Fruit fly (Drosophila melanogaster) whole organism, wandering third instar larva: ENCODE measurements around the gene CG15169.

Source experiments
- Abd-B ChIP-seq: fragments of >200 bp; optimal IDR thresholded peaks from 2 replicates; lab custom pipeline; 2017; ENCODE audit warnings: missing biosample characterization, missing genetic modification characterization
- CG9705 ChIP-seq: fragments of 200-800 bp; sonication (Bioruptor generic); optimal IDR thresholded peaks from 2 replicates; lab custom pipeline; 2018; ENCODE audit warnings: missing biosample characterization, mild to moderate bottlenecking, missing genetic modification characterization
- CrebA ChIP-seq: fragments of 200-800 bp; sonication (Bioruptor generic); optimal IDR thresholded peaks from 2 replicates; lab custom pipeline; 2016; ENCODE audit warnings: missing biosample characterization, mild to moderate bottlenecking, missing genetic modification characterization, borderline replicate concordance
- Dfd ChIP-seq: fragments of >200 bp; optimal IDR thresholded peaks from 2 replicates; lab custom pipeline; 2017; ENCODE audit warnings: missing biosample characterization, missing genetic modification characterization
- Dif ChIP-seq: fragments of 200-275, 200-300 bp; sonication (Bioruptor generic); optimal IDR thresholded peaks from 2 replicates; lab custom pipeline; 2018; ENCODE audit warnings: missing biosample characterization, missing genetic modification characterization; ENCODE audit not compliant: partially characterized antibody
- HLH106 ChIP-seq: fragments of 200-800 bp; optimal IDR thresholded peaks from 3 replicates; lab custom pipeline; 2019; ENCODE audit warnings: missing biosample characterization, mild to moderate bottlenecking, missing genetic modification characterization, moderate library complexity
- Hnf4 ChIP-seq: fragments of 200-800 bp; sonication (Bioruptor generic); optimal IDR thresholded peaks from 2 replicates; lab custom pipeline; 2016; ENCODE audit warnings: missing biosample characterization, mild to moderate bottlenecking, missing genetic modification characterization
- Hr78 ChIP-seq: fragments of >200 bp; optimal IDR thresholded peaks from 2 replicates; lab custom pipeline; 2017; ENCODE audit warnings: missing biosample characterization, missing genetic modification characterization
- Hr83 ChIP-seq: fragments of 200-300 bp; sonication (Bioruptor generic); optimal IDR thresholded peaks from 2 replicates; lab custom pipeline; 2016; ENCODE audit warnings: missing biosample characterization, mild to moderate bottlenecking, missing genetic modification characterization, moderate library complexity; ENCODE audit not compliant: poor library complexity, severe bottlenecking
- Jra ChIP-seq: sonication (Bioruptor generic); optimal IDR thresholded peaks from 2 replicates; lab custom pipeline; 2016; ENCODE audit warnings: missing biosample characterization, missing genetic modification characterization
- Mio ChIP-seq: sonication (Bioruptor generic); optimal IDR thresholded peaks from 2 replicates; lab custom pipeline; 2016; ENCODE audit warnings: missing biosample characterization, missing genetic modification characterization
- Myc ChIP-seq: fragments of >200 bp; optimal IDR thresholded peaks from 2 replicates; lab custom pipeline; 2017
- N ChIP-seq: fragments of >200 bp; optimal IDR thresholded peaks from 2 replicates; lab custom pipeline; 2018; ENCODE audit warnings: missing biosample characterization, missing external identifiers, missing genetic modification characterization
- OdsH ChIP-seq: fragments of 200-800 bp; sonication (Bioruptor generic); optimal IDR thresholded peaks from 2 replicates; lab custom pipeline; 2016; ENCODE audit warnings: missing biosample characterization, mild to moderate bottlenecking, missing genetic modification characterization
- Rel ChIP-seq, 2 experiments: fragments of 200-800 bp; sonication (Bioruptor generic) in 1 of 2; optimal IDR thresholded peaks; 2 replicates in 1 of 2; 3 replicates in 1 of 2; lab custom pipeline; 2016 to 2019; ENCODE audit warnings: mild to moderate bottlenecking in 2 of 2, missing biosample characterization in 2 of 2, missing genetic modification characterization in 2 of 2, moderate library complexity in 1 of 2
- Sp1 ChIP-seq: fragments of 200-800 bp; sonication (Bioruptor generic); optimal IDR thresholded peaks from 3 replicates; lab custom pipeline; 2019; ENCODE audit warnings: missing biosample characterization, mild to moderate bottlenecking, missing genetic modification characterization, moderate library complexity
- Vsx2 ChIP-seq: fragments of 200-300, 225-300 bp; sonication (Bioruptor generic); optimal IDR thresholded peaks from 2 replicates; lab custom pipeline; 2018; ENCODE audit warnings: missing biosample characterization, missing genetic modification characterization; ENCODE audit not compliant: partially characterized antibody
- br ChIP-seq: fragments of 200-800 bp; sonication (Bioruptor generic); optimal IDR thresholded peaks from 2 replicates; lab custom pipeline; 2016; ENCODE audit warnings: missing biosample characterization, missing genetic modification characterization
- dmrt93B ChIP-seq: fragments of 200-800 bp; sonication (Bioruptor generic); optimal IDR thresholded peaks from 2 replicates; lab custom pipeline; 2018; ENCODE audit warnings: missing biosample characterization, mild to moderate bottlenecking, missing genetic modification characterization
- dsf ChIP-seq: sonication (Bioruptor generic); optimal IDR thresholded peaks from 2 replicates; lab custom pipeline; 2016; ENCODE audit warnings: missing biosample characterization, missing genetic modification characterization, borderline replicate concordance
- ey ChIP-seq: fragments of 200-800 bp; sonication (Bioruptor generic); optimal IDR thresholded peaks from 2 replicates; lab custom pipeline; 2016; ENCODE audit warnings: missing biosample characterization, missing genetic modification characterization
- foxo ChIP-seq, 2 experiments: fragments of 200-800 bp; sonication (Bioruptor generic); optimal IDR thresholded peaks; 2 replicates in 1 of 2; 3 replicates in 1 of 2; lab custom pipeline; 2016 to 2017; ENCODE audit warnings: missing biosample characterization in 2 of 2, missing genetic modification characterization in 2 of 2
- fru ChIP-seq: fragments of 200-800 bp; sonication (Bioruptor generic); optimal IDR thresholded peaks from 3 replicates; lab custom pipeline; 2016; ENCODE audit warnings: missing biosample characterization, mild to moderate bottlenecking, missing genetic modification characterization
- h ChIP-seq: fragments of 200-800 bp; sonication (Bioruptor generic); optimal IDR thresholded peaks from 3 replicates; lab custom pipeline; 2016; ENCODE audit warnings: missing biosample characterization, mild to moderate bottlenecking, missing genetic modification characterization
- jim ChIP-seq: fragments of 175-275, 200-325 bp; sonication (Bioruptor generic); optimal IDR thresholded peaks from 2 replicates; lab custom pipeline; 2016; ENCODE audit warnings: missing biosample characterization, mild to moderate bottlenecking, missing genetic modification characterization
- lola ChIP-seq: fragments of >200 bp; optimal IDR thresholded peaks from 2 replicates; lab custom pipeline; 2017; ENCODE audit warnings: missing biosample characterization, missing genetic modification characterization
- pan ChIP-seq: fragments of >200 bp; optimal IDR thresholded peaks from 2 replicates; lab custom pipeline; 2017
- psq ChIP-seq: fragments of 200-800 bp; sonication (Bioruptor generic); optimal IDR thresholded peaks from 3 replicates; lab custom pipeline; 2017; ENCODE audit warnings: missing biosample characterization, mild to moderate bottlenecking, missing genetic modification characterization, moderate library complexity
- rgr ChIP-seq: fragments of 200-800 bp; sonication (Bioruptor generic); optimal IDR thresholded peaks from 3 replicates; lab custom pipeline; 2016; ENCODE audit warnings: missing biosample characterization, mild to moderate bottlenecking, missing genetic modification characterization
- sage ChIP-seq: fragments of 200-800 bp; sonication (Bioruptor generic); optimal IDR thresholded peaks from 2 replicates; lab custom pipeline; 2016; ENCODE audit warnings: missing biosample characterization, mild to moderate bottlenecking, missing genetic modification characterization
- sv ChIP-seq: fragments of 200-800 bp; sonication (Bioruptor generic); optimal IDR thresholded peaks from 3 replicates; lab custom pipeline; 2016; ENCODE audit warnings: missing biosample characterization, missing genetic modification characterization
- tai ChIP-seq: sonication (Bioruptor generic); optimal IDR thresholded peaks from 2 replicates; lab custom pipeline; 2016; ENCODE audit warnings: missing biosample characterization, missing genetic modification characterization
- usp ChIP-seq: fragments of >200 bp; optimal IDR thresholded peaks from 2 replicates; lab custom pipeline; 2017; ENCODE audit warnings: missing biosample characterization, missing genetic modification characterization

CG15169 gene

dm6 chr2L:18953512-18954254, 37.1 kb upstream of the CG15169 start:
- TF ChIP-seq dmrt93B (GFP tag; lab: Kevin White, UChicago), result no peak
- peak; percentile 46 for TF ChIP-seq HLH106
- TF ChIP-seq pan (lab: Kevin White, UChicago), result no peak
- TF ChIP-seq ey (GFP tag; lab: Kevin White, UChicago), result no peak
- peak; percentile 31 for TF ChIP-seq OdsH (GFP tag; lab: Kevin White, UChicago)
- TF ChIP-seq dsf (GFP tag; lab: Kevin White, UChicago), result no peak
- no peak for TF ChIP-seq Abd-B (GFP tag; lab: Kevin White, UChicago)
- TF ChIP-seq CG9705 (GFP tag; lab: Kevin White, UChicago), result no peak
- TF ChIP-seq tai (GFP tag; lab: Kevin White, UChicago), result no peak
- TF ChIP-seq N, result no peak
- no peak for TF ChIP-seq CrebA
- TF ChIP-seq fru (GFP tag; lab: Kevin White, UChicago), result peak; percentile 10
- peak; percentile 27 for TF ChIP-seq psq (GFP tag; lab: Kevin White, UChicago)
- TF ChIP-seq br, result no peak
- peak; percentile 21 for TF ChIP-seq Sp1 (GFP tag; lab: Kevin White, UChicago)
- no peak for TF ChIP-seq jim
- TF ChIP-seq Myc, result no peak
- no peak for TF ChIP-seq sv (GFP tag; lab: Kevin White, UChicago)
- TF ChIP-seq Hr78 (GFP tag; lab: Kevin White, UChicago), result no peak
- peak; percentile 1 for TF ChIP-seq rgr (GFP tag; lab: Kevin White, UChicago)
- peak in 1 of 2 experiments; percentile 38 for TF ChIP-seq foxo (GFP tag; optimal IDR thresholded peaks at IDR 0.05; lab: Kevin White, UChicago)
- no peak for TF ChIP-seq Jra (GFP tag; lab: Kevin White, UChicago)
- TF ChIP-seq Mio (GFP tag; lab: Kevin White, UChicago), result no peak
- TF ChIP-seq usp (GFP tag; lab: Kevin White, UChicago), result no peak
- no peak for TF ChIP-seq lola (GFP tag; lab: Kevin White, UChicago)
- TF ChIP-seq h (GFP tag; lab: Kevin White, UChicago), result no peak
- no peak for TF ChIP-seq Vsx2 (GFP tag; lab: Kevin White, UChicago)

- no peak for TF ChIP-seq lola (GFP tag; lab: Kevin White, UChicago)
- TF ChIP-seq h (GFP tag; lab: Kevin White, UChicago), result peak; percentile 34
- TF ChIP-seq pan (lab: Kevin White, UChicago), result no peak
- peak; percentile 19 for TF ChIP-seq Hr83 (GFP tag; lab: Kevin White, UChicago)
- TF ChIP-seq Dif, result peak; percentile 18
- TF ChIP-seq Sp1 (GFP tag; lab: Kevin White, UChicago), result no peak
- TF ChIP-seq Hnf4 (GFP tag; lab: Kevin White, UChicago), result peak; percentile 65
- TF ChIP-seq br, result peak; percentile 65
- peak; percentile 37 for TF ChIP-seq Rel (GFP tag; optimal IDR thresholded peaks at IDR 0.05; lab: Kevin White, UChicago)
- TF ChIP-seq Rel (tag; optimal IDR thresholded peaks at IDR 0.05; lab: Kevin White, UChicago), result peak; percentile 68
- TF ChIP-seq sage (GFP tag; lab: Kevin White, UChicago), result peak; percentile 18
Measured at dm6 chr2L:18954255-18954715, 36.5 kb upstream of the CG15169 start, which contains the start of gene CG10621. Gene CG10621 (minus strand): TSS chr2L:18954431.

dm6 chr2L:18955666-18956065, 35.2 kb upstream of the CG15169 start:
- TF ChIP-seq tai (GFP tag; lab: Kevin White, UChicago), result no peak
- TF ChIP-seq Hr83 (GFP tag; lab: Kevin White, UChicago), result no peak
- no peak for TF ChIP-seq foxo (GFP tag; optimal IDR thresholded peaks at IDR 0.05; lab: Kevin White, UChicago)
- TF ChIP-seq Dfd (GFP tag; lab: Kevin White, UChicago), result no peak
- no peak for TF ChIP-seq Sp1 (GFP tag; lab: Kevin White, UChicago)
- no peak for TF ChIP-seq rgr (GFP tag; lab: Kevin White, UChicago)
- TF ChIP-seq Hr78 (GFP tag; lab: Kevin White, UChicago), result no peak
- no peak for TF ChIP-seq br
- no peak for TF ChIP-seq lola (GFP tag; lab: Kevin White, UChicago)
- no peak for TF ChIP-seq fru (GFP tag; lab: Kevin White, UChicago)
- TF ChIP-seq CrebA, result no peak
- TF ChIP-seq Rel (GFP tag; optimal IDR thresholded peaks at IDR 0.05; lab: Kevin White, UChicago), result no peak
- no peak for TF ChIP-seq Rel (tag; optimal IDR thresholded peaks at IDR 0.05; lab: Kevin White, UChicago)
